Worm (Caenorhabditis elegans) whole organism, young adult: ENCODE data around the gene W01B6.5.

Experiments used
- B0261.1 ChIP-seq: sonication (generic microtip); optimal IDR thresholded peaks from 2 replicates; lab custom pipeline; 2016; ENCODE audit warnings: mild to moderate bottlenecking, missing genetic modification characterization, moderate library complexity, missing compliant biosample characterization
- C17E4.6 ChIP-seq: fragments of 200-800 bp; sonication (Bioruptor generic); IDR thresholded peaks from 2 replicates; pipeline ENCODE4 v1.3.6; 2022; ENCODE audit warnings: missing genetic modification reagents, missing genetic modification characterization, missing compliant biosample characterization
- F52B5.7 ChIP-seq: sonication (generic microtip); optimal IDR thresholded peaks from 2 replicates; lab custom pipeline; 2016; ENCODE audit warnings: mild to moderate bottlenecking, missing genetic modification characterization, missing compliant biosample characterization
- Y79H2A.3 ChIP-seq: fragments of 200-800 bp; sonication (Bioruptor generic); conservative IDR thresholded peaks from 2 replicates; pipeline ENCODE4 v1.3.6; 2022; ENCODE audit warnings: missing genetic modification reagents, missing genetic modification characterization, missing compliant biosample characterization
- ama-1 ChIP-seq, 3 experiments: fragments of 150-350 bp in 1 of 3; sonication (generic microtip) in 2 of 3; optimal IDR thresholded peaks; 2 replicates each; lab custom pipeline; 2014 to 2018; ENCODE audit warnings: missing biosample characterization in 2 of 3, missing genetic modification characterization in 2 of 3, missing genetic modification reagents in 2 of 3
- athp-1 ChIP-seq: sonication (generic microtip); optimal IDR thresholded peaks from 2 replicates; lab custom pipeline; 2017; ENCODE audit warnings: mild to moderate bottlenecking, missing genetic modification characterization, missing compliant biosample characterization
- attf-6 ChIP-seq: fragments of 200-800 bp; sonication (Bioruptor generic); IDR thresholded peaks from 2 replicates; pipeline ENCODE4 v1.3.6; 2022; ENCODE audit warnings: missing genetic modification reagents, missing genetic modification characterization, missing compliant biosample characterization
- ekl-4 ChIP-seq: fragments of 200-800 bp; sonication (Bioruptor generic); IDR thresholded peaks from 2 replicates; pipeline ENCODE4 v1.3.6; 2022; ENCODE audit warnings: missing genetic modification reagents, missing genetic modification characterization, missing compliant biosample characterization
- snpc-4 ChIP-seq, 5 experiments: fragments of 150-350 bp in 1 of 5; sonication (generic microtip) in 4 of 5; optimal IDR thresholded peaks; 2 replicates each; lab custom pipeline; 2014 to 2018; ENCODE audit warnings: missing genetic modification characterization in 5 of 5, missing biosample characterization in 3 of 5, antibody characterized with exemption in 2 of 5, mild to moderate bottlenecking in 2 of 5, missing compliant biosample characterization in 2 of 5, missing genotype in 2 of 5, moderate library complexity in 2 of 5, missing genetic modification reagents in 1 of 5
- somi-1 ChIP-seq: fragments of 200-800 bp; sonication (Bioruptor generic); optimal IDR thresholded peaks from 2 replicates; lab custom pipeline; 2018; ENCODE audit warnings: mild to moderate bottlenecking, missing genetic modification characterization, missing compliant biosample characterization

DNA sequence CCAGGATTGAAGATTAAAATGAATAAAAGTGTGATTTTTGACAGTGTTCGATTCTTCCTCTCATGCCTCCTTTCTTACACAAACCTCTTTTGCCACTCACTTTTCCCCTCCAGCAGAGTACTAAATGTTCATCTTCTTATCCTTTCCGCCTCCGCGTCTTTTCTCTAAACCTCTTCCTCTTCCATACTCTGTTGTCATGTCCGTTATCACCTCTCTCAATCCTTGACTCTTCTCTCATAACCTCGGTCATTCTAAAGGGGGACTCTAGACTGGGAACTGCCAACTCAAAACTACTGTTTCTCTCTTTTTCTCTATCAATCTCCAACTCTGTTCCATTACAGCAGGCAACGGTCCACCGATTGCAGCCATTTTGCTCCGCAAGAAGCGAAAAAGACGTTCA lies 27.7 kb upstream of the W01B6.5 start:
- no peak for TF ChIP-seq F52B5.7
- TF ChIP-seq B0261.1 (tag; lab: Kevin White, UChicago): no peak
- no peak for TF ChIP-seq snpc-4 (GFP tag; optimal IDR thresholded peaks at IDR 0.05; lab: Kevin White, UChicago)
- TF ChIP-seq snpc-4 (tag; optimal IDR thresholded peaks at IDR 0.05; lab: Kevin White, UChicago): no peak
- TF ChIP-seq attf-6: no peak
- TF ChIP-seq ama-1 (optimal IDR thresholded peaks at IDR 0.05; lab: Kevin White, UChicago): no peak
- TF ChIP-seq ama-1 (GFP tag; optimal IDR thresholded peaks at IDR 0.05; lab: Kevin White, UChicago): no peak
- TF ChIP-seq ekl-4 (GFP tag; lab: Robert Waterston, UW): no peak
- TF ChIP-seq C17E4.6 (GFP tag; lab: Robert Waterston, UW): no peak
- TF ChIP-seq athp-1 (tag; lab: Kevin White, UChicago): no peak
- no peak for TF ChIP-seq Y79H2A.3 (GFP tag; lab: Robert Waterston, UW)
- TF ChIP-seq somi-1 (GFP tag; lab: Kevin White, UChicago): no peak
